Worm (Caenorhabditis elegans) whole organism, mixed stage, embryonic: ENCODE results near the gene Y38C1AA.7.
"Not testable (repeated sequence)": the region's sequence is repeated elsewhere in the genome, so short reads cannot be mapped to it uniquely, and the experiment has no call there.

Experiments
- bed-3 ChIP-seq: fragments of 200-800 bp; sonication (Bioruptor generic); optimal IDR thresholded peaks from 3 replicates; lab custom pipeline; 2018; ENCODE audit warnings: mild to moderate bottlenecking, missing genetic modification characterization, moderate library complexity, missing compliant biosample characterization
- ceh-39 ChIP-seq: fragments of 150-350 bp; optimal IDR thresholded peaks from 2 replicates; lab custom pipeline; 2014; ENCODE audit warnings: missing biosample characterization, missing genetic modification characterization
- ceh-43 ChIP-seq: fragments of 200-800 bp; sonication (Bioruptor generic); optimal IDR thresholded peaks from 2 replicates; lab custom pipeline; 2018; ENCODE audit warnings: mild to moderate bottlenecking, missing genetic modification characterization, moderate library complexity, missing compliant biosample characterization
- ceh-83 ChIP-seq: fragments of 200-800 bp; sonication (Bioruptor generic); optimal IDR thresholded peaks from 2 replicates; lab custom pipeline; 2018; ENCODE audit warnings: mild to moderate bottlenecking, missing genetic modification characterization, missing compliant biosample characterization
- ces-1 ChIP-seq: fragments of 150-350 bp; optimal IDR thresholded peaks from 2 replicates; lab custom pipeline; 2014; ENCODE audit warnings: missing biosample characterization, missing genetic modification reagents, missing genetic modification characterization
- cnd-1 ChIP-seq: fragments of 200-800 bp; sonication (Bioruptor generic); optimal IDR thresholded peaks from 2 replicates; lab custom pipeline; 2018; ENCODE audit warnings: mild to moderate bottlenecking, missing genetic modification characterization, missing compliant biosample characterization
- drap-1 ChIP-seq: fragments of 200-800 bp; sonication (Bioruptor generic); optimal IDR thresholded peaks from 3 replicates; lab custom pipeline; 2018; ENCODE audit warnings: mild to moderate bottlenecking, missing genetic modification characterization, missing compliant biosample characterization
- elt-1 ChIP-seq: sonication (generic microtip); optimal IDR thresholded peaks from 2 replicates; lab custom pipeline; 2017; ENCODE audit warnings: missing genetic modification characterization, mild to moderate bottlenecking, missing compliant biosample characterization, antibody characterized with exemption, moderate library complexity, borderline replicate concordance; ENCODE audit not compliant: insufficient read depth
- ham-2 ChIP-seq: fragments of 200-800 bp; sonication (Bioruptor generic); optimal IDR thresholded peaks from 2 replicates; lab custom pipeline; 2018; ENCODE audit warnings: mild to moderate bottlenecking, missing genetic modification characterization, missing compliant biosample characterization
- hlh-1 ChIP-seq: fragments of 150-350 bp; optimal IDR thresholded peaks from 2 replicates; lab custom pipeline; 2014; ENCODE audit warnings: missing biosample characterization, missing genetic modification reagents, missing genetic modification characterization
- lin-13 ChIP-seq: fragments of 150-350 bp; optimal IDR thresholded peaks from 2 replicates; lab custom pipeline; 2014; ENCODE audit warnings: missing biosample characterization, missing genetic modification characterization
- lin-32 ChIP-seq: fragments of 200-800 bp; sonication (Bioruptor generic); optimal IDR thresholded peaks from 2 replicates; lab custom pipeline; 2018; ENCODE audit warnings: mild to moderate bottlenecking, missing genetic modification characterization, missing compliant biosample characterization
- lsy-2 ChIP-seq: fragments of 150-350 bp; optimal IDR thresholded peaks from 2 replicates; lab custom pipeline; 2014; ENCODE audit warnings: missing biosample characterization, missing genetic modification characterization
- mab-5 ChIP-seq: fragments of 150-350 bp; optimal IDR thresholded peaks from 2 replicates; lab custom pipeline; 2014; ENCODE audit warnings: missing biosample characterization, missing genetic modification characterization
- mep-1 ChIP-seq: fragments of 150-350 bp; optimal IDR thresholded peaks from 2 replicates; lab custom pipeline; 2017; ENCODE audit warnings: missing biosample characterization, missing genetic modification reagents, missing genetic modification characterization, inconsistent platforms
- mls-2 ChIP-seq: sonication (generic microtip); optimal IDR thresholded peaks from 2 replicates; lab custom pipeline; 2016; ENCODE audit warnings: mild to moderate bottlenecking, missing genetic modification characterization, moderate library complexity, missing compliant biosample characterization
- nhr-12 ChIP-seq: fragments of 150-350 bp; optimal IDR thresholded peaks from 2 replicates; lab custom pipeline; 2014; ENCODE audit warnings: missing biosample characterization, missing genetic modification characterization
- nhr-2 ChIP-seq: fragments of 150-350 bp; optimal IDR thresholded peaks from 2 replicates; lab custom pipeline; 2014; ENCODE audit warnings: missing biosample characterization, missing genetic modification characterization
- nhr-237 ChIP-seq: fragments of 150-350 bp; optimal IDR thresholded peaks from 2 replicates; lab custom pipeline; 2014; ENCODE audit warnings: missing biosample characterization, missing genetic modification characterization
- nhr-76 ChIP-seq: sonication (generic microtip); optimal IDR thresholded peaks from 2 replicates; lab custom pipeline; 2017; ENCODE audit warnings: missing biosample characterization, missing genetic modification characterization
- pha-4 ChIP-seq: fragments of 150-350 bp; optimal IDR thresholded peaks from 2 replicates; lab custom pipeline; 2018; ENCODE audit warnings: missing biosample characterization, missing genetic modification reagents, missing genetic modification characterization
- sem-2 ChIP-seq: fragments of 200-800 bp; sonication (Bioruptor generic); optimal IDR thresholded peaks from 2 replicates; lab custom pipeline; 2018; ENCODE audit warnings: mild to moderate bottlenecking, missing genetic modification characterization, missing compliant biosample characterization
- snpc-4 ChIP-seq: fragments of 150-350 bp; optimal IDR thresholded peaks from 2 replicates; lab custom pipeline; 2014; ENCODE audit warnings: missing biosample characterization, missing genetic modification characterization
- sptf-1 ChIP-seq: sonication (generic microtip); optimal IDR thresholded peaks from 2 replicates; lab custom pipeline; 2017; ENCODE audit warnings: mild to moderate bottlenecking, missing genetic modification characterization, moderate library complexity, missing compliant biosample characterization
- tbx-8 ChIP-seq: fragments of 200-800 bp; sonication (Bioruptor generic); optimal IDR thresholded peaks from 2 replicates; lab custom pipeline; 2018; ENCODE audit warnings: mild to moderate bottlenecking, missing genetic modification characterization, moderate library complexity, missing compliant biosample characterization
- unc-120 ChIP-seq: sonication (generic microtip); optimal IDR thresholded peaks from 2 replicates; lab custom pipeline; 2017; ENCODE audit warnings: missing genetic modification characterization, missing compliant biosample characterization; ENCODE audit not compliant: poor library complexity, severe bottlenecking
- unc-62 ChIP-seq: fragments of 150-350 bp; optimal IDR thresholded peaks from 2 replicates; lab custom pipeline; 2014; ENCODE audit warnings: missing biosample characterization, missing genetic modification reagents, missing genetic modification characterization
- zip-8 ChIP-seq: fragments of 150-350 bp; optimal IDR thresholded peaks from 2 replicates; lab custom pipeline; 2014; ENCODE audit warnings: missing biosample characterization, missing genetic modification characterization

Y38C1AA.7 gene

ce11 chrIV:158662-159061 lies at the start of gene Y38C1AA.7:
TSS of gene Y38C1AA.7 (plus strand) at chrIV:158962.
- TF ChIP-seq mab-5 (no peak), mep-1 (tag; lab: Kevin White, UChicago) (no peak), bed-3 (GFP tag; lab: Kevin White, UChicago) (no peak), unc-62 (no peak), sem-2 (GFP tag; lab: Kevin White, UChicago) (no peak), ceh-39 (tag; lab: Kevin White, UChicago) (no peak), cnd-1 (no peak), nhr-12 (tag; lab: Kevin White, UChicago) (no peak), nhr-237 (tag; lab: Kevin White, UChicago) (no peak), unc-120 (no peak), zip-8 (tag; lab: Kevin White, UChicago) (no peak), lin-32 (GFP tag; lab: Kevin White, UChicago) (no peak), ces-1 (GFP tag; lab: Kevin White, UChicago) (no peak), tbx-8 (GFP tag; lab: Kevin White, UChicago) (no peak), mls-2 (tag; lab: Kevin White, UChicago) (no peak), ceh-43 (GFP tag; lab: Kevin White, UChicago) (no peak), sptf-1 (tag; lab: Kevin White, UChicago) (no peak), snpc-4 (no peak), nhr-2 (tag; lab: Kevin White, UChicago) (no peak), pha-4 (tag; lab: Kevin White, UChicago) (no peak)
- TF ChIP-seq, all 35 proteins: peak for 0

- no peak for TF ChIP-seq unc-62
- TF ChIP-seq unc-120 = no peak
- no peak for TF ChIP-seq lin-32 (GFP tag; lab: Kevin White, UChicago)
- no peak for TF ChIP-seq ces-1 (GFP tag; lab: Kevin White, UChicago)
These were observed 49.5 kb upstream of the Y38C1AA.7 start, which contains the start of gene B0545.4 for ce11 chrIV:109307-109706. TSS of gene B0545.4 (minus strand) at chrIV:109407.

- not testable (repeated sequence) for TF ChIP-seq lin-13 (tag; lab: Kevin White, UChicago); ham-2 (GFP tag; lab: Kevin White, UChicago); ceh-43 (GFP tag; lab: Kevin White, UChicago)
- TF ChIP-seq, all 35 proteins: peak for 0; not testable (repeated sequence) for 35
These were observed 47.4 kb upstream of the Y38C1AA.7 start, which contains the start of gene F29C4.4 for ce11 chrIV:111377-111776. TSS of gene F29C4.4 (plus strand) at chrIV:111677.

- no peak for TF ChIP-seq snpc-4
- no peak for TF ChIP-seq nhr-2 (tag; lab: Kevin White, UChicago)
- no peak for TF ChIP-seq nhr-12 (tag; lab: Kevin White, UChicago)
These were observed 40.0 kb upstream of the Y38C1AA.7 start for ce11 chrIV:118786-119185.

- TF ChIP-seq zip-8 (tag; lab: Kevin White, UChicago) (no peak), mep-1 (tag; lab: Kevin White, UChicago) (no peak), elt-1 (tag; lab: Kevin White, UChicago) (no peak), hlh-1 (tag; lab: Kevin White, UChicago) (no peak), ceh-43 (GFP tag; lab: Kevin White, UChicago) (no peak), lin-32 (GFP tag; lab: Kevin White, UChicago) (no peak)
These were observed 39.0 kb upstream of the Y38C1AA.7 start for ce11 chrIV:119792-120191.

- TF ChIP-seq lin-32 (GFP tag; lab: Kevin White, UChicago) (no peak), ceh-43 (GFP tag; lab: Kevin White, UChicago) (no peak), nhr-2 (tag; lab: Kevin White, UChicago) (no peak), nhr-76 (tag; lab: Kevin White, UChicago) (no peak), lsy-2 (no peak), unc-62 (no peak), drap-1 (GFP tag; lab: Kevin White, UChicago) (no peak), nhr-237 (tag; lab: Kevin White, UChicago) (no peak), ceh-83 (no peak), nhr-12 (tag; lab: Kevin White, UChicago) (no peak), ceh-39 (tag; lab: Kevin White, UChicago) (no peak), bed-3 (GFP tag; lab: Kevin White, UChicago) (no peak), sem-2 (GFP tag; lab: Kevin White, UChicago) (no peak)
These were observed 37.2 kb upstream of the Y38C1AA.7 start, which contains the start of gene tut-1 for ce11 chrIV:121607-122006. TSS of gene tut-1 (minus strand) at chrIV:121707.
